Fruit fly (Drosophila melanogaster): Measurements from ENCODE around the gene CG14937.

Gene CG14937

dm6 chr2L:11808702-11809583 lies 15.1 kb upstream of the CG14937 start, which contains the start of gene crol (continued):
- TF ChIP-seq CG2129 (GFP tag; IDR thresholded peaks at IDR 0.05; ENCODE audit: partially characterized antibody) = peak; percentile 61
- TF ChIP-seq otp (GFP tag; IDR thresholded peaks at IDR 0.05) = peak; percentile 20; the same call in 1 of the 3 replicates
- TF ChIP-seq CTCF (GFP tag; optimal IDR thresholded peaks at IDR 0.05) = peak; percentile 20
- TF ChIP-seq TFAM (GFP tag; optimal IDR thresholded peaks at IDR 0.05) = no peak
- peak; percentile 14 for TF ChIP-seq sqz (GFP tag; optimal IDR thresholded peaks at IDR 0.05)
- TF ChIP-seq grau (tag; optimal IDR thresholded peaks at IDR 0.05) = peak; percentile 39
- no peak for TF ChIP-seq CG7556 (GFP tag; optimal IDR thresholded peaks at IDR 0.05)
- TF ChIP-seq gfzf (GFP tag; optimal IDR thresholded peaks at IDR 0.05) = peak; percentile 72
- TF ChIP-seq ERR (GFP tag; optimal IDR thresholded peaks at IDR 0.05) = no peak
- no peak for TF ChIP-seq zen (tag; optimal IDR thresholded peaks at IDR 0.05)
- no peak for TF ChIP-seq maf-S (GFP tag; optimal IDR thresholded peaks at IDR 0.05)
- TF ChIP-seq Ada2b (GFP tag; IDR thresholded peaks at IDR 0.05) = no peak
- TF ChIP-seq Dbx (GFP tag; IDR thresholded peaks at IDR 0.05) = peak; percentile 56; the same call in 1 of the 3 replicates
- TF ChIP-seq CG7271 (tag; optimal IDR thresholded peaks at IDR 0.05) = no peak
- no peak for TF ChIP-seq CG12744 (GFP tag; optimal IDR thresholded peaks at IDR 0.05)
- TF ChIP-seq CG10959 (GFP tag; IDR thresholded peaks at IDR 0.05) = no peak
- TF ChIP-seq NfI (GFP tag; optimal IDR thresholded peaks at IDR 0.05) = no peak
- peak; percentile 81 for TF ChIP-seq E2f1 (GFP tag; IDR thresholded peaks at IDR 0.05)
- no peak for TF ChIP-seq CG4854 (GFP tag; optimal IDR thresholded peaks at IDR 0.05)
- no peak for TF ChIP-seq CG11723 (GFP tag; optimal IDR thresholded peaks at IDR 0.05)
- TF ChIP-seq CG15514 (GFP tag; optimal IDR thresholded peaks at IDR 0.05) = peak; percentile 70
- TF ChIP-seq CG13894 (tag; optimal IDR thresholded peaks at IDR 0.05) = peak; percentile 32
- no peak for TF ChIP-seq ash1 (GFP tag; optimal IDR thresholded peaks at IDR 0.05)
- TF ChIP-seq CG6765 (GFP tag; optimal IDR thresholded peaks at IDR 0.05) = no peak
- peak; percentile 7 for TF ChIP-seq lab (GFP tag; optimal IDR thresholded peaks at IDR 0.05)
- TF ChIP-seq Sox100B (GFP tag; optimal IDR thresholded peaks at IDR 0.05) = no peak
- no peak for TF ChIP-seq Spps (tag; optimal IDR thresholded peaks at IDR 0.05)
- peak; percentile 44 for TF ChIP-seq CG34376 (GFP tag; optimal IDR thresholded peaks at IDR 0.05)
- TF ChIP-seq ara (GFP tag; IDR thresholded peaks at IDR 0.05) = no peak
- TF ChIP-seq toy (GFP tag; IDR thresholded peaks at IDR 0.05) = no peak
- peak; percentile 70 for TF ChIP-seq inv (GFP tag; IDR thresholded peaks at IDR 0.05; ENCODE audit: partially characterized antibody)
- no peak for TF ChIP-seq Fer1 (GFP tag; optimal IDR thresholded peaks at IDR 0.05)
- no peak for TF ChIP-seq dmrt11E (tag; optimal IDR thresholded peaks at IDR 0.05)
- TF ChIP-seq CG11504 (tag; optimal IDR thresholded peaks at IDR 0.05) = peak; percentile 37
- TF ChIP-seq CG2889 (GFP tag; IDR thresholded peaks at IDR 0.05) = no peak
- peak; percentile 81 for TF ChIP-seq Scr (GFP tag; IDR thresholded peaks at IDR 0.05; ENCODE audit: partially characterized antibody)
- peak; percentile 42; the same call in 1 of the 2 replicates for TF ChIP-seq MBD-R2 (GFP tag; IDR thresholded peaks at IDR 0.05)
- no peak for TF ChIP-seq Ravus (GFP tag; IDR thresholded peaks at IDR 0.05)
- TF ChIP-seq Antp (GFP tag; optimal IDR thresholded peaks at IDR 0.05) = no peak
- peak; percentile 13; the same call in 1 of the 2 replicates for TF ChIP-seq CG11085 (GFP tag; IDR thresholded peaks at IDR 0.05)
- no peak for TF ChIP-seq ewg (GFP tag; optimal IDR thresholded peaks at IDR 0.05)
- no peak for TF ChIP-seq Aef1 (GFP tag; IDR thresholded peaks at IDR 0.05)
- TF ChIP-seq CG13775 (GFP tag; optimal IDR thresholded peaks at IDR 0.05) = peak; percentile 15
- TF ChIP-seq unc-4 (GFP tag; IDR thresholded peaks at IDR 0.05; ENCODE audit: partially characterized antibody) = peak; percentile 89
- TF ChIP-seq bab2 (GFP tag; optimal IDR thresholded peaks at IDR 0.05) = no peak
- no peak for TF ChIP-seq CG9215 (GFP tag; IDR thresholded peaks at IDR 0.05)
- peak; percentile 52 for TF ChIP-seq CG30020 (tag; optimal IDR thresholded peaks at IDR 0.05)
- TF ChIP-seq CG5180 (GFP tag; optimal IDR thresholded peaks at IDR 0.05) = no peak
- no peak for TF ChIP-seq her (GFP tag; optimal IDR thresholded peaks at IDR 0.05)
